Worm (Caenorhabditis elegans) whole organism, L4 larva: ENCODE data around the gene idpb-2.

ENCODE experiments used
- D1046.2 ChIP-seq: fragments of 200-800 bp; sonication (Bioruptor generic); IDR thresholded peaks from 2 replicates; pipeline ENCODE4 v1.3.6; 2022; ENCODE audit warnings: missing genetic modification characterization, missing compliant biosample characterization
- F26F4.8 ChIP-seq: fragments of 200-800 bp; sonication (Bioruptor generic); conservative IDR thresholded peaks from 2 replicates; pipeline ENCODE4 v1.3.6; 2022; ENCODE audit warnings: missing genetic modification characterization, missing compliant biosample characterization
- F49E8.2 ChIP-seq: sonication (generic microtip); optimal IDR thresholded peaks from 2 replicates; lab custom pipeline; 2016; ENCODE audit warnings: missing compliant biosample characterization, mild to moderate bottlenecking, missing genetic modification characterization, borderline replicate concordance
- R02D3.7 ChIP-seq: fragments of 150-350 bp; sonication (generic microtip); optimal IDR thresholded peaks from 3 replicates; lab custom pipeline; 2014; ENCODE audit warnings: missing biosample characterization, missing genetic modification characterization
- T20F7.1 ChIP-seq: fragments of 200-800 bp; sonication (Bioruptor generic); optimal IDR thresholded peaks from 2 replicates; lab custom pipeline; 2018; ENCODE audit warnings: mild to moderate bottlenecking, missing genetic modification characterization, missing compliant biosample characterization
- Y75B8A.6 ChIP-seq: fragments of 200-800 bp; sonication (Bioruptor generic); IDR thresholded peaks from 2 replicates; pipeline ENCODE4 v1.3.6; 2022; ENCODE audit warnings: missing genetic modification reagents, missing genetic modification characterization, missing compliant biosample characterization
- ZK546.5 ChIP-seq, 2 experiments: sonication (generic microtip); optimal IDR thresholded peaks; 2 replicates each; lab custom pipeline; 2017; ENCODE audit warnings: missing biosample characterization in 2 of 2, missing genetic modification characterization in 2 of 2
- aha-1 ChIP-seq: fragments of 150-350 bp; peaks from one replicate; lab custom pipeline; 2014; ENCODE audit warnings: missing biosample characterization, missing genetic modification characterization
- aly-2 ChIP-seq: sonication (generic microtip); optimal IDR thresholded peaks from 2 replicates; lab custom pipeline; 2018; ENCODE audit warnings: missing biosample characterization, missing genetic modification characterization
- ama-1 ChIP-seq: fragments of 150-350 bp; optimal IDR thresholded peaks from 2 replicates; lab custom pipeline; 2014; ENCODE audit warnings: inconsistent platforms, mixed read lengths
- attf-4 ChIP-seq: sonication (generic microtip); optimal IDR thresholded peaks from 3 replicates; lab custom pipeline; 2017; ENCODE audit warnings: missing biosample characterization, missing genetic modification characterization
- ceh-28 ChIP-seq: fragments of 150-350 bp; optimal IDR thresholded peaks from 2 replicates; lab custom pipeline; 2014; ENCODE audit warnings: missing biosample characterization, missing genetic modification reagents, missing genetic modification characterization
- ceh-62 ChIP-seq: sonication (generic microtip); optimal IDR thresholded peaks from 2 replicates; lab custom pipeline; 2017; ENCODE audit warnings: missing biosample characterization, missing genetic modification characterization
- ceh-82 ChIP-seq: sonication (generic microtip); optimal IDR thresholded peaks from 2 replicates; lab custom pipeline; 2017; ENCODE audit warnings: missing biosample characterization, missing genetic modification characterization
- cey-2 ChIP-seq: sonication (generic microtip); optimal IDR thresholded peaks from 3 replicates; lab custom pipeline; 2017; ENCODE audit warnings: missing genetic modification characterization, mild to moderate bottlenecking, missing compliant biosample characterization, antibody characterized with exemption, borderline replicate concordance; ENCODE audit not compliant: insufficient read depth
- daf-16 ChIP-seq, 3 experiments: sonication (generic microtip); optimal IDR thresholded peaks; 2 replicates each; lab custom pipeline; 2016 to 2017; ENCODE audit warnings: missing genetic modification characterization in 3 of 3, missing genetic modification reagents in 3 of 3, mild to moderate bottlenecking in 2 of 3, missing compliant biosample characterization in 2 of 3, missing biosample characterization in 1 of 3, moderate library complexity in 1 of 3
- daf-19 ChIP-seq: fragments of 200-800 bp; sonication (Bioruptor generic); conservative IDR thresholded peaks from 2 replicates; pipeline ENCODE4 v1.3.6; 2022; ENCODE audit warnings: missing genetic modification characterization, missing compliant biosample characterization
- dmd-6 ChIP-seq: fragments of 200-800 bp; sonication (Bioruptor generic); IDR thresholded peaks from 2 replicates; pipeline ENCODE4 v1.3.6; 2022; ENCODE audit warnings: missing genetic modification reagents, missing genetic modification characterization, missing compliant biosample characterization
- dpl-1 ChIP-seq: fragments of 150-350 bp; optimal IDR thresholded peaks from 2 replicates; lab custom pipeline; 2014; ENCODE audit warnings: missing biosample characterization, missing genetic modification reagents, missing genetic modification characterization
- duxl-1 ChIP-seq: sonication (generic microtip); optimal IDR thresholded peaks from 2 replicates; lab custom pipeline; 2016; ENCODE audit warnings: mild to moderate bottlenecking, missing genetic modification characterization, moderate library complexity, missing compliant biosample characterization; ENCODE audit not compliant: poor library complexity
- dve-1 ChIP-seq: sonication (generic microtip); optimal IDR thresholded peaks from 2 replicates; lab custom pipeline; 2017; ENCODE audit warnings: antibody characterized with exemption, mild to moderate bottlenecking, missing genetic modification characterization, missing compliant biosample characterization; ENCODE audit not compliant: insufficient read depth
- egl-43 ChIP-seq: fragments of 200-800 bp; sonication (Bioruptor generic); IDR thresholded peaks from 2 replicates; pipeline ENCODE4 v1.3.6; 2022; ENCODE audit warnings: missing genetic modification reagents, missing genetic modification characterization, missing compliant biosample characterization
- fos-1 ChIP-seq: fragments of 150-350 bp; optimal IDR thresholded peaks from 2 replicates; lab custom pipeline; 2014; ENCODE audit warnings: missing biosample characterization, missing genetic modification characterization
- hlh-11 ChIP-seq: fragments of 200-800 bp; sonication (Bioruptor generic); optimal IDR thresholded peaks from 2 replicates; lab custom pipeline; 2018; ENCODE audit warnings: mild to moderate bottlenecking, missing genetic modification characterization, missing compliant biosample characterization
- hmg-1.1 ChIP-seq: fragments of 200-800 bp; sonication (Bioruptor generic); IDR thresholded peaks from 2 replicates; pipeline ENCODE4 v1.3.6; 2022; ENCODE audit warnings: missing genetic modification reagents, missing genetic modification characterization, missing compliant biosample characterization
- jun-1 ChIP-seq: fragments of 150-350 bp; optimal IDR thresholded peaks from 2 replicates; lab custom pipeline; 2014; ENCODE audit warnings: missing biosample characterization, missing genetic modification reagents, missing genetic modification characterization
- lin-1 ChIP-seq: fragments of 200-800 bp; sonication (Bioruptor generic); IDR thresholded peaks from 2 replicates; pipeline ENCODE4 v1.3.6; 2022; ENCODE audit warnings: missing genetic modification reagents, missing genetic modification characterization, missing compliant biosample characterization
- lin-13 ChIP-seq: fragments of 150-350 bp; optimal IDR thresholded peaks from 2 replicates; lab custom pipeline; 2014; ENCODE audit warnings: missing biosample characterization, missing genetic modification reagents, missing genetic modification characterization
- lin-38 ChIP-seq: fragments of 200-800 bp; sonication (Bioruptor generic); IDR thresholded peaks from 2 replicates; pipeline ENCODE4 v1.3.6; 2022; ENCODE audit warnings: missing genetic modification reagents, missing genetic modification characterization, missing compliant biosample characterization
- mep-1 ChIP-seq: fragments of 150-350 bp; sonication (generic microtip); optimal IDR thresholded peaks from 3 replicates; lab custom pipeline; 2014; ENCODE audit warnings: missing biosample characterization, missing genetic modification characterization
- mes-2 ChIP-seq: sonication (generic microtip); optimal IDR thresholded peaks from 2 replicates; lab custom pipeline; 2016; ENCODE audit warnings: missing genotype, mild to moderate bottlenecking, missing genetic modification characterization, missing compliant biosample characterization; ENCODE audit not compliant: poor library complexity, severe bottlenecking
- mxl-3 ChIP-seq: fragments of 200-800 bp; sonication (Bioruptor generic); optimal IDR thresholded peaks from 2 replicates; lab custom pipeline; 2018; ENCODE audit warnings: mild to moderate bottlenecking, missing genetic modification characterization, missing compliant biosample characterization
- nhr-102 ChIP-seq: sonication (generic microtip); optimal IDR thresholded peaks from 2 replicates; lab custom pipeline; 2016; ENCODE audit warnings: mild to moderate bottlenecking, missing genetic modification characterization, moderate library complexity, missing compliant biosample characterization
- nhr-11 ChIP-seq: fragments of 150-350 bp; optimal IDR thresholded peaks from 2 replicates; lab custom pipeline; 2014; ENCODE audit warnings: missing biosample characterization, missing genetic modification characterization
- nhr-41 ChIP-seq: fragments of 200-800 bp; sonication (Bioruptor generic); IDR thresholded peaks from 2 replicates; pipeline ENCODE4 v1.3.6; 2022; ENCODE audit warnings: missing genetic modification reagents, missing genetic modification characterization, missing compliant biosample characterization
- nhr-42 ChIP-seq: fragments of 200-800 bp; sonication (Bioruptor generic); IDR thresholded peaks from 2 replicates; pipeline ENCODE4 v1.3.6; 2022; ENCODE audit warnings: missing genetic modification characterization, missing compliant biosample characterization
- nhr-48 ChIP-seq: sonication (generic microtip); optimal IDR thresholded peaks from 2 replicates; lab custom pipeline; 2016; ENCODE audit warnings: mild to moderate bottlenecking, missing genetic modification characterization, missing compliant biosample characterization
- nhr-77 ChIP-seq: fragments of 150-350 bp; optimal IDR thresholded peaks from 2 replicates; lab custom pipeline; 2014; ENCODE audit warnings: missing biosample characterization, missing genetic modification characterization
- php-3 ChIP-seq: fragments of 200-800 bp; sonication (Bioruptor generic); IDR thresholded peaks from 2 replicates; pipeline ENCODE4 v1.3.6; 2022; ENCODE audit warnings: missing genetic modification reagents, missing genetic modification characterization, missing compliant biosample characterization
- rbr-2 ChIP-seq: sonication (generic microtip); optimal IDR thresholded peaks from 2 replicates; lab custom pipeline; 2016; ENCODE audit warnings: missing genotype, missing genetic modification characterization, missing compliant biosample characterization
- set-16 ChIP-seq: fragments of 200-800 bp; sonication (Bioruptor generic); IDR thresholded peaks from 2 replicates; pipeline ENCODE4 v1.3.6; 2022; ENCODE audit warnings: missing genetic modification reagents, missing genetic modification characterization, missing compliant biosample characterization
- snpc-1.2 ChIP-seq: fragments of 200-800 bp; sonication (Bioruptor generic); IDR thresholded peaks from 2 replicates; pipeline ENCODE4 v1.3.6; 2022; ENCODE audit warnings: missing genetic modification reagents, missing genetic modification characterization, missing compliant biosample characterization
- snpc-4 ChIP-seq: fragments of 150-350 bp; optimal IDR thresholded peaks from 2 replicates; lab custom pipeline; 2014; ENCODE audit warnings: missing biosample characterization, missing genetic modification characterization
- unc-39 ChIP-seq: sonication (generic microtip); optimal IDR thresholded peaks from 2 replicates; lab custom pipeline; 2017; ENCODE audit warnings: missing biosample characterization, missing genetic modification characterization
- unc-62 ChIP-seq, 3 experiments: fragments of 150-350 bp in 1 of 3; sonication (generic microtip); optimal IDR thresholded peaks in 2 of 3; peaks in 1 of 3; 1 replicate in 1 of 3; 2 replicates in 2 of 3; lab custom pipeline; 2014 to 2017; ENCODE audit warnings: missing biosample characterization in 3 of 3, missing genetic modification characterization in 3 of 3, missing genetic modification reagents in 3 of 3, missing genotype in 1 of 3
- vab-7 ChIP-seq: fragments of 200-800 bp; sonication (Bioruptor generic); IDR thresholded peaks from 2 replicates; pipeline ENCODE4 v1.3.6; 2022; ENCODE audit warnings: missing genetic modification reagents, missing genetic modification characterization, missing compliant biosample characterization
- zag-1 ChIP-seq: fragments of 150-350 bp; optimal IDR thresholded peaks from 2 replicates; lab custom pipeline; 2014; ENCODE audit warnings: missing biosample characterization, missing genetic modification characterization
- zfp-2 ChIP-seq: sonication (generic microtip); optimal IDR thresholded peaks from 2 replicates; lab custom pipeline; 2016; ENCODE audit warnings: mild to moderate bottlenecking, missing genetic modification characterization, missing compliant biosample characterization
- zip-11 ChIP-seq: fragments of 200-800 bp; sonication (Bioruptor generic); IDR thresholded peaks from 2 replicates; pipeline ENCODE4 v1.3.6; 2022; ENCODE audit warnings: missing genetic modification characterization, missing compliant biosample characterization
- zip-2 ChIP-seq: fragments of 150-350 bp; optimal IDR thresholded peaks from 2 replicates; lab custom pipeline; 2014; ENCODE audit warnings: missing biosample characterization, missing genetic modification characterization
- ztf-7 ChIP-seq: fragments of 150-350 bp; optimal IDR thresholded peaks from 2 replicates; lab custom pipeline; 2014; ENCODE audit warnings: missing biosample characterization, missing genetic modification characterization

Gene idpb-2

ce11 chrII:5057315-5057714 is 12.1 kb downstream of the idpb-2 start (continued):
- TF ChIP-seq nhr-41 (GFP tag; lab: Robert Waterston, UW) = no peak
- no peak for TF ChIP-seq ztf-7 (tag; lab: Kevin White, UChicago)
- no peak for TF ChIP-seq R02D3.7 (tag; lab: Kevin White, UChicago)
- TF ChIP-seq unc-62 (GFP tag; optimal IDR thresholded peaks at IDR 0.05 in 1 of 2; lab: Kevin White, UChicago) = no peak
- no peak for TF ChIP-seq unc-62 (tag; optimal IDR thresholded peaks at IDR 0.05; lab: Kevin White, UChicago)
- TF ChIP-seq unc-39 (tag; lab: Kevin White, UChicago) = no peak
- peak; percentile 68 for TF ChIP-seq rbr-2 (tag; lab: Kevin White, UChicago)
- TF ChIP-seq nhr-77 (tag; lab: Kevin White, UChicago) = no peak
- TF ChIP-seq ceh-82 (tag; lab: Kevin White, UChicago) = no peak
- no peak for TF ChIP-seq cey-2
- peak; percentile 20; the same call in 1 of the 2 replicates for TF ChIP-seq set-16 (GFP tag; lab: Robert Waterston, UW)
- no peak for TF ChIP-seq ceh-62 (tag; lab: Kevin White, UChicago)
- peak; percentile 65 for TF ChIP-seq dve-1 (tag; lab: Kevin White, UChicago)
- TF ChIP-seq T20F7.1 (GFP tag; lab: Kevin White, UChicago) = peak; percentile 48
- no peak for TF ChIP-seq zfp-2 (tag; lab: Kevin White, UChicago)
- peak; percentile 88 for TF ChIP-seq egl-43 (GFP tag; lab: Robert Waterston, UW)
- no peak for TF ChIP-seq attf-4
- TF ChIP-seq Y75B8A.6 = 0 out of 2 replicates have a peak, but pooled peaks have one; percentile 11
- TF ChIP-seq nhr-102 = peak; percentile 60
- peak; percentile 75 for TF ChIP-seq hlh-11 (tag; lab: Kevin White, UChicago)
- peak; percentile 85 for TF ChIP-seq mes-2 (tag; lab: Kevin White, UChicago)
- TF ChIP-seq zip-11 = 0 out of 2 replicates have a peak, but pooled peaks have one; percentile 21
- TF ChIP-seq D1046.2 (GFP tag; lab: Robert Waterston, UW) = peak; percentile 91
- no peak for TF ChIP-seq nhr-11 (tag; lab: Kevin White, UChicago)
- TF ChIP-seq dmd-6 (GFP tag; lab: Robert Waterston, UW) = peak; percentile 73
- TF ChIP-seq nhr-48 (tag; lab: Kevin White, UChicago) = peak; percentile 34
- TF ChIP-seq vab-7 (GFP tag; lab: Robert Waterston, UW) = peak; percentile 61
- 0 out of 2 replicates have a peak, but pooled peaks have one; percentile 27 for TF ChIP-seq F26F4.8 (GFP tag; lab: Robert Waterston, UW)
- TF ChIP-seq F49E8.2 (tag; lab: Kevin White, UChicago) = peak; percentile 64
- TF ChIP-seq zip-2 (tag; lab: Kevin White, UChicago) = no peak
- TF ChIP-seq php-3 (GFP tag; lab: Robert Waterston, UW) = no peak
- no peak for TF ChIP-seq ceh-28 (tag; lab: Kevin White, UChicago)
- peak; percentile 76 for TF ChIP-seq mep-1 (tag; lab: Kevin White, UChicago)
- no peak for TF ChIP-seq ama-1 (lab: Kevin White, UChicago)
- TF ChIP-seq aha-1 (tag; lab: Kevin White, UChicago) = peak; percentile 27
- no peak for TF ChIP-seq fos-1 (tag; lab: Kevin White, UChicago)
- TF ChIP-seq ZK546.5 (tag; optimal IDR thresholded peaks at IDR 0.05; lab: Kevin White, UChicago) = no peak
- TF ChIP-seq zag-1 (tag; lab: Kevin White, UChicago) = no peak
- TF ChIP-seq dpl-1 (GFP tag; lab: Kevin White, UChicago) = peak; percentile 54
- peak; percentile 75 for TF ChIP-seq hmg-1.1 (GFP tag; lab: Robert Waterston, UW)
- peak; percentile 72; the same call in 1 of the 2 replicates for TF ChIP-seq nhr-42 (GFP tag; lab: Robert Waterston, UW)
- peak; percentile 43 for TF ChIP-seq mxl-3 (GFP tag; lab: Kevin White, UChicago)
- peak; percentile 16 to 45 for TF ChIP-seq daf-16 (GFP tag; optimal IDR thresholded peaks at IDR 0.05; lab: Kevin White, UChicago)
- peak; percentile 55 for TF ChIP-seq daf-16 (tag; optimal IDR thresholded peaks at IDR 0.05; lab: Kevin White, UChicago)
- TF ChIP-seq jun-1 = no peak
- peak; percentile 77 for TF ChIP-seq snpc-1.2 (GFP tag; lab: Robert Waterston, UW)
- peak; percentile 93 for TF ChIP-seq snpc-4
- TF ChIP-seq daf-19 (GFP tag; lab: Robert Waterston, UW) = peak; percentile 83
- TF ChIP-seq lin-13 (GFP tag; lab: Kevin White, UChicago) = peak; percentile 30
- TF ChIP-seq duxl-1 (tag; lab: Kevin White, UChicago) = peak; percentile 76
- TF ChIP-seq aly-2 (tag; lab: Kevin White, UChicago) = no peak
- peak; percentile 89 for TF ChIP-seq lin-38 (GFP tag; lab: Robert Waterston, UW)
- TF ChIP-seq lin-1 (GFP tag; lab: Robert Waterston, UW) = peak; percentile 56; the same call in 1 of the 2 replicates
